Worm (Caenorhabditis elegans): ENCODE measurements around the gene F59C12.4.

Gene F59C12.4

ce11 chrX:16604566-16604965, 2.1 kb upstream of the F59C12.4 start (continued):
- no peak for TF ChIP-seq sptf-2 (GFP tag; optimal IDR thresholded peaks at IDR 0.05)
- 0 out of 2 replicates have a peak, but pooled peaks have one; percentile 21 for TF ChIP-seq Y53G8AR.9 (GFP tag; conservative IDR thresholded peaks at IDR 0.05)
- no peak for TF ChIP-seq cebp-1 (GFP tag; IDR thresholded peaks at IDR 0.05)
- peak; percentile 60 for TF ChIP-seq cebp-1 (tag; optimal IDR thresholded peaks at IDR 0.05)
- no peak for TF ChIP-seq madf-8 (GFP tag; conservative IDR thresholded peaks at IDR 0.05)
- peak; percentile 55 for TF ChIP-seq repo-1 (tag; optimal IDR thresholded peaks at IDR 0.05)
- TF ChIP-seq ztf-6 (GFP tag; IDR thresholded peaks at IDR 0.05): no peak
- no peak for TF ChIP-seq ztf-28 (GFP tag; IDR thresholded peaks at IDR 0.05)
- no peak for TF ChIP-seq T26A5.8 (tag; optimal IDR thresholded peaks at IDR 0.05)
- peak; percentile 54 for TF ChIP-seq lin-54 (GFP tag; optimal IDR thresholded peaks at IDR 0.05)
- peak; percentile 78 for TF ChIP-seq madf-10 (tag; optimal IDR thresholded peaks at IDR 0.05)
- 0 out of 2 replicates have a peak, but pooled peaks have one; percentile 80 for TF ChIP-seq nhr-120 (GFP tag; IDR thresholded peaks at IDR 0.05)
- TF ChIP-seq Y53F4B.3 (GFP tag; IDR thresholded peaks at IDR 0.05): no peak
- no peak for TF ChIP-seq tbx-9 (tag; optimal IDR thresholded peaks at IDR 0.05; ENCODE audit: borderline replicate concordance)
- TF ChIP-seq F39B2.1 (GFP tag; IDR thresholded peaks at IDR 0.05): no peak
- peak; percentile 70 for TF ChIP-seq dox-1 (GFP tag; IDR thresholded peaks at IDR 0.05)
- no peak for TF ChIP-seq Y95B8A.8 (GFP tag; IDR thresholded peaks at IDR 0.05)
- TF ChIP-seq lin-40 (tag; optimal IDR thresholded peaks at IDR 0.05): peak; percentile 60
- TF ChIP-seq F49E8.2 (tag; optimal IDR thresholded peaks at IDR 0.05; ENCODE audit: insufficient read depth): peak; percentile 28
- no peak for TF ChIP-seq F57C9.4 (tag; optimal IDR thresholded peaks at IDR 0.05)
- no peak for TF ChIP-seq ztf-26 (tag; optimal IDR thresholded peaks at IDR 0.05)
- TF ChIP-seq nhr-90 (tag; optimal IDR thresholded peaks at IDR 0.05): peak; percentile 86
- TF ChIP-seq ets-4 (GFP tag; optimal IDR thresholded peaks at IDR 0.05): no peak
- TF ChIP-seq B0336.3 (GFP tag; IDR thresholded peaks at IDR 0.05): peak; percentile 59
- peak; percentile 92 for TF ChIP-seq die-1 (tag; optimal IDR thresholded peaks at IDR 0.05)
- TF ChIP-seq unc-130 (GFP tag; optimal IDR thresholded peaks at IDR 0.05): peak; percentile 50
- 0 out of 2 replicates have a peak, but pooled peaks have one; percentile 30 for TF ChIP-seq ceh-100 (GFP tag; IDR thresholded peaks at IDR 0.05)
- TF ChIP-seq tbp1 (GFP tag; optimal IDR thresholded peaks at IDR 0.05): peak; percentile 97
- no peak for TF ChIP-seq nfya-2 (GFP tag; IDR thresholded peaks at IDR 0.05)
- peak; percentile 32 for TF ChIP-seq hrde-1 (tag; optimal IDR thresholded peaks at IDR 0.05; ENCODE audit: borderline replicate concordance)
- no peak for TF ChIP-seq F22D6.2 (tag; optimal IDR thresholded peaks at IDR 0.05)
- TF ChIP-seq dpl-1 (GFP tag; optimal IDR thresholded peaks at IDR 0.05): no peak
- TF ChIP-seq zim-3 (tag; optimal IDR thresholded peaks at IDR 0.05): no peak
- TF ChIP-seq hmg-20 (GFP tag; IDR thresholded peaks at IDR 0.05): no peak
- 0 out of 2 replicates have a peak, but pooled peaks have one; percentile 23 for TF ChIP-seq cebp-2 (GFP tag; IDR thresholded peaks at IDR 0.05)
- TF ChIP-seq ccch-3 (GFP tag; optimal IDR thresholded peaks at IDR 0.05): no peak
- no peak for TF ChIP-seq sea-2 (GFP tag; IDR thresholded peaks at IDR 0.05)
- peak in 1 of 3 experiments; percentile 20 for TF ChIP-seq lin-35 (GFP tag; optimal IDR thresholded peaks at IDR 0.05)
- no peak for TF ChIP-seq ceh-79 (tag; optimal IDR thresholded peaks at IDR 0.05)
- TF ChIP-seq ztf-25 (GFP tag; IDR thresholded peaks at IDR 0.05): peak; percentile 86; the same call in 1 of the 2 replicates
- TF ChIP-seq xnd-1 (tag; optimal IDR thresholded peaks at IDR 0.05): no peak
- TF ChIP-seq D2030.7 (GFP tag; IDR thresholded peaks at IDR 0.05): peak; percentile 77
- no peak for TF ChIP-seq K11D2.4 (GFP tag; IDR thresholded peaks at IDR 0.05)
- TF ChIP-seq attf-6 (GFP tag; IDR thresholded peaks at IDR 0.05): no peak
- no peak for TF ChIP-seq lag-1 (GFP tag; IDR thresholded peaks at IDR 0.05)
- TF ChIP-seq lsl-1 (GFP tag; optimal IDR thresholded peaks at IDR 0.05): no peak
- peak; percentile 56; the same call in 1 of the 2 replicates for TF ChIP-seq rcor-1 (GFP tag; IDR thresholded peaks at IDR 0.05)
- peak; percentile 40 for TF ChIP-seq B0035.1 (tag; optimal IDR thresholded peaks at IDR 0.05)
- no peak for TF ChIP-seq nfyb-1 (GFP tag; IDR thresholded peaks at IDR 0.05)
- peak; percentile 50 for TF ChIP-seq attf-5 (GFP tag; optimal IDR thresholded peaks at IDR 0.05)
